Worm (Caenorhabditis elegans) whole organism, early embryonic: ENCODE results near the gene F26F2.10.

Source experiments
- B0310.2 ChIP-seq: sonication (generic microtip); optimal IDR thresholded peaks from 2 replicates; lab custom pipeline; 2016; ENCODE audit warnings: mild to moderate bottlenecking, missing genetic modification characterization, missing compliant biosample characterization
- ama-1 ChIP-seq: fragments of 150-350 bp; optimal IDR thresholded peaks from 2 replicates; lab custom pipeline; 2014
- ceh-13 ChIP-seq: fragments of 200-800 bp; sonication (Bioruptor generic); optimal IDR thresholded peaks from 2 replicates; lab custom pipeline; 2018; ENCODE audit warnings: mild to moderate bottlenecking, missing genetic modification characterization, missing compliant biosample characterization
- flt-1 ChIP-seq: fragments of 200-800 bp; sonication (Bioruptor generic); IDR thresholded peaks from 2 replicates; pipeline ENCODE4 v1.3.6; 2022; ENCODE audit warnings: missing genetic modification characterization, missing compliant biosample characterization
- scrt-1 ChIP-seq: fragments of 200-800 bp; sonication (Bioruptor generic); IDR thresholded peaks from 2 replicates; pipeline ENCODE4 v1.3.6; 2022; ENCODE audit warnings: missing genetic modification characterization, missing compliant biosample characterization
- sea-1 ChIP-seq: fragments of 200-800 bp; sonication (Bioruptor generic); conservative IDR thresholded peaks from 2 replicates; pipeline ENCODE4 v1.3.6; 2022; ENCODE audit warnings: missing genetic modification characterization, missing compliant biosample characterization

ce11 chrV:20552971-20553370 lies 41.7 kb downstream of the F26F2.10 start, which contains the start of gene vmo-1:
- TF ChIP-seq flt-1 (GFP tag; lab: Robert Waterston, UW) (no peak), B0310.2 (tag; lab: Kevin White, UChicago) (no peak), ama-1 (no peak), scrt-1 (GFP tag; lab: Robert Waterston, UW) (no peak), sea-1 (GFP tag; lab: Robert Waterston, UW) (no peak), ceh-13 (GFP tag; lab: Kevin White, UChicago) (no peak)
